Fruit fly (Drosophila melanogaster) whole organism, embryonic: Measurements from ENCODE around the gene CAH4.

Experiments
- Adf1 ChIP-seq: fragments of 200-800 bp; sonication (Bioruptor generic); IDR thresholded peaks from 2 replicates; pipeline ENCODE4 v1.3.6; 2022; ENCODE audit warnings: missing biosample characterization, missing genetic modification characterization
- B-H2 ChIP-seq: fragments of 200-800 bp; sonication (Bioruptor generic); optimal IDR thresholded peaks from 2 replicates; lab custom pipeline; 2018; ENCODE audit warnings: missing biosample characterization, mild to moderate bottlenecking, missing genetic modification characterization
- Bgb ChIP-seq: fragments of 200-800 bp; sonication (Bioruptor generic); IDR thresholded peaks from 2 replicates; pipeline ENCODE4 v1.3.6; 2022; ENCODE audit warnings: missing biosample characterization, missing genetic modification characterization; ENCODE audit not compliant: partially characterized antibody
- Blimp-1 ChIP-seq: fragments of 200-800 bp; sonication (Bioruptor generic); optimal IDR thresholded peaks from 3 replicates; lab custom pipeline; 2018; ENCODE audit warnings: missing biosample characterization, missing genetic modification characterization, mild to moderate bottlenecking, moderate library complexity, missing genetic modification reagents
- CG11247 ChIP-seq: fragments of 200-800 bp; sonication (Bioruptor generic); IDR thresholded peaks from 2 replicates; pipeline ENCODE4 v1.3.6; 2022; ENCODE audit warnings: missing biosample characterization, missing genetic modification characterization
- CG11723 ChIP-seq: fragments of 200-800 bp; sonication (Bioruptor generic); optimal IDR thresholded peaks from 2 replicates; lab custom pipeline; 2017; ENCODE audit warnings: missing biosample characterization, mild to moderate bottlenecking, missing genetic modification characterization
- CG1233 ChIP-seq: fragments of 200-800 bp; sonication (Bioruptor generic); optimal IDR thresholded peaks from 4 replicates; lab custom pipeline; 2018; ENCODE audit warnings: missing biosample characterization, mild to moderate bottlenecking, missing genetic modification characterization
- CG14965 ChIP-seq: fragments of 200-800 bp; sonication (Bioruptor generic); optimal IDR thresholded peaks from 2 replicates; lab custom pipeline; 2016; ENCODE audit warnings: missing biosample characterization, missing genetic modification characterization, borderline replicate concordance
- CG15073 ChIP-seq: fragments of 200-800 bp; sonication (Bioruptor generic); optimal IDR thresholded peaks from 2 replicates; lab custom pipeline; 2016; ENCODE audit warnings: missing biosample characterization, missing genetic modification characterization
- CG15479 ChIP-seq: fragments of 200-800 bp; sonication (Bioruptor generic); optimal IDR thresholded peaks from 3 replicates; lab custom pipeline; 2019; ENCODE audit warnings: missing biosample characterization, mild to moderate bottlenecking, missing genetic modification characterization, moderate library complexity
- CG2889 ChIP-seq: fragments of 200-800 bp; sonication (Bioruptor generic); IDR thresholded peaks from 3 replicates; pipeline ENCODE4 v1.3.6; 2022; ENCODE audit warnings: missing biosample characterization, missing genetic modification characterization
- CG34376 ChIP-seq: fragments of 200-800 bp; sonication (Bioruptor generic); optimal IDR thresholded peaks from 2 replicates; lab custom pipeline; 2018; ENCODE audit warnings: missing biosample characterization, mild to moderate bottlenecking, missing genetic modification characterization
- CG3838 ChIP-seq: fragments of 200-800 bp; sonication (Bioruptor generic); optimal IDR thresholded peaks from 3 replicates; lab custom pipeline; 2016; ENCODE audit warnings: missing biosample characterization, missing genetic modification characterization
- CG43689 ChIP-seq: fragments of 200-800 bp; sonication (Bioruptor generic); IDR thresholded peaks from 2 replicates; pipeline ENCODE4 v1.3.6; 2022; ENCODE audit warnings: missing biosample characterization, missing genetic modification characterization
- CG4424 ChIP-seq: fragments of 200-800 bp; sonication (Bioruptor generic); optimal IDR thresholded peaks from 3 replicates; lab custom pipeline; 2016; ENCODE audit warnings: missing biosample characterization, missing genetic modification characterization
- CG4617 ChIP-seq: fragments of 200-800 bp; sonication (Bioruptor generic); optimal IDR thresholded peaks from 3 replicates; lab custom pipeline; 2016; ENCODE audit warnings: missing biosample characterization, missing genetic modification characterization, borderline replicate concordance
- CG6813 ChIP-seq: fragments of 200-800 bp; sonication (Bioruptor generic); optimal IDR thresholded peaks from 2 replicates; lab custom pipeline; 2017; ENCODE audit warnings: missing biosample characterization, missing genetic modification characterization, mild to moderate bottlenecking, moderate library complexity, missing genetic modification reagents
- CG7357 ChIP-seq: fragments of 200-800 bp; sonication (Bioruptor generic); IDR thresholded peaks from 3 replicates; pipeline ENCODE4 v1.3.6; 2022; ENCODE audit warnings: missing biosample characterization, missing genetic modification characterization
- CG8478 ChIP-seq: fragments of >200 bp; optimal IDR thresholded peaks from 2 replicates; lab custom pipeline; 2018
- CG8924 ChIP-seq: fragments of 200-800 bp; optimal IDR thresholded peaks from 3 replicates; lab custom pipeline; 2019; ENCODE audit warnings: missing biosample characterization, mild to moderate bottlenecking, missing genetic modification characterization, moderate library complexity
- CG8944 ChIP-seq: fragments of 200-800 bp; sonication (Bioruptor generic); optimal IDR thresholded peaks from 3 replicates; lab custom pipeline; 2016; ENCODE audit warnings: missing biosample characterization, missing genetic modification characterization
- Camta ChIP-seq: fragments of 200-800 bp; sonication (Bioruptor generic); optimal IDR thresholded peaks from 2 replicates; lab custom pipeline; 2016; ENCODE audit warnings: missing biosample characterization, missing genetic modification characterization
- Chrac-16 ChIP-seq: fragments of 200-800 bp; sonication (Bioruptor generic); optimal IDR thresholded peaks from 3 replicates; lab custom pipeline; 2016; ENCODE audit warnings: missing biosample characterization, missing genetic modification characterization
- Dbx ChIP-seq: fragments of 200-800 bp; sonication (Bioruptor generic); IDR thresholded peaks from 3 replicates; pipeline ENCODE4 v1.3.6; 2022; ENCODE audit warnings: missing biosample characterization, missing genetic modification characterization
- Elba2 ChIP-seq: fragments of 200-800 bp; sonication (Bioruptor generic); optimal IDR thresholded peaks from 3 replicates; lab custom pipeline; 2016; ENCODE audit warnings: missing biosample characterization, missing genetic modification characterization
- HLH4C ChIP-seq: fragments of 200-800 bp; sonication (Bioruptor generic); IDR thresholded peaks from 3 replicates; pipeline ENCODE4 v1.3.6; 2022; ENCODE audit warnings: missing biosample characterization, missing genetic modification characterization; ENCODE audit not compliant: partially characterized antibody
- Hsf ChIP-seq: fragments of 200-800 bp; sonication (Bioruptor generic); optimal IDR thresholded peaks from 3 replicates; lab custom pipeline; 2016; ENCODE audit warnings: missing biosample characterization, missing genetic modification characterization
- Max ChIP-seq: fragments of 200-800 bp; sonication (Bioruptor generic); optimal IDR thresholded peaks from 2 replicates; lab custom pipeline; 2016; ENCODE audit warnings: missing biosample characterization, mild to moderate bottlenecking, missing genetic modification characterization
- Mes4 ChIP-seq: fragments of 200-800 bp; sonication (Bioruptor generic); optimal IDR thresholded peaks from 2 replicates; lab custom pipeline; 2016; ENCODE audit warnings: missing biosample characterization, missing genetic modification characterization
- Neu2 ChIP-seq: fragments of 200-800 bp; sonication (Bioruptor generic); optimal IDR thresholded peaks from 3 replicates; lab custom pipeline; 2016; ENCODE audit warnings: missing biosample characterization, missing genetic modification characterization, borderline replicate concordance
- Nf-YB ChIP-seq: fragments of 200-800 bp; sonication (Bioruptor generic); optimal IDR thresholded peaks from 3 replicates; lab custom pipeline; 2019; ENCODE audit warnings: missing biosample characterization, mild to moderate bottlenecking, missing genetic modification characterization, moderate library complexity
- Spps ChIP-seq: fragments of 200-800 bp; sonication (Bioruptor generic); optimal IDR thresholded peaks from 2 replicates; lab custom pipeline; 2018; ENCODE audit warnings: missing biosample characterization, mild to moderate bottlenecking, missing genetic modification characterization
- Trl ChIP-seq, 3 experiments: fragments of >200 bp in 2 of 3; fragments of 200-800 bp in 1 of 3; sonication (Bioruptor generic) in 1 of 3; optimal IDR thresholded peaks; 2 replicates in 1 of 3; 3 replicates in 2 of 3; lab custom pipeline; 2016 to 2017; ENCODE audit warnings: missing biosample characterization in 1 of 3, missing genetic modification characterization in 1 of 3
- Xbp1 ChIP-seq: fragments of 200-800 bp; sonication (Bioruptor generic); optimal IDR thresholded peaks from 3 replicates; lab custom pipeline; 2016; ENCODE audit warnings: missing biosample characterization, mild to moderate bottlenecking, missing genetic modification characterization
- bcd ChIP-seq: fragments of 200-800 bp; sonication (Bioruptor generic); optimal IDR thresholded peaks from 2 replicates; lab custom pipeline; 2017; ENCODE audit warnings: missing biosample characterization, mild to moderate bottlenecking, missing genetic modification characterization
- bowl ChIP-seq: fragments of 200-800 bp; sonication (Bioruptor generic); IDR thresholded peaks from 2 replicates; pipeline ENCODE4 v1.3.6; 2022; ENCODE audit warnings: missing biosample characterization, missing genetic modification characterization
- btn ChIP-seq: fragments of 200-800 bp; sonication (Bioruptor generic); optimal IDR thresholded peaks from 2 replicates; lab custom pipeline; 2016; ENCODE audit warnings: missing biosample characterization, missing genetic modification characterization
- cg ChIP-seq: fragments of 200-800 bp; sonication (Bioruptor generic); optimal IDR thresholded peaks from 3 replicates; lab custom pipeline; 2019; ENCODE audit warnings: missing biosample characterization, mild to moderate bottlenecking, missing genetic modification characterization, moderate library complexity
- dati ChIP-seq: fragments of 200-800 bp; sonication (Bioruptor generic); IDR thresholded peaks from 2 replicates; pipeline ENCODE4 v1.3.6; 2022; ENCODE audit warnings: missing biosample characterization, missing genetic modification characterization
- ems ChIP-seq: fragments of 200-800 bp; sonication (Bioruptor generic); optimal IDR thresholded peaks from 3 replicates; lab custom pipeline; 2016; ENCODE audit warnings: missing biosample characterization, missing genetic modification characterization
- fru ChIP-seq: fragments of >200 bp; optimal IDR thresholded peaks from 2 replicates; lab custom pipeline; 2017
- fu2 ChIP-seq: fragments of 200-800 bp; sonication (Bioruptor generic); optimal IDR thresholded peaks from 2 replicates; lab custom pipeline; 2016; ENCODE audit warnings: missing biosample characterization, missing genetic modification characterization
- grn ChIP-seq: fragments of 200-800 bp; sonication (Bioruptor generic); optimal IDR thresholded peaks from 3 replicates; lab custom pipeline; 2017; ENCODE audit warnings: missing biosample characterization, missing genetic modification characterization
- hbn ChIP-seq: fragments of 200-800 bp; sonication (Bioruptor generic); IDR thresholded peaks from 2 replicates; pipeline ENCODE4 v1.3.6; 2022; ENCODE audit warnings: missing biosample characterization, missing genetic modification characterization; ENCODE audit not compliant: partially characterized antibody
- kah ChIP-seq: fragments of 200-800 bp; sonication (Bioruptor generic); optimal IDR thresholded peaks from 2 replicates; lab custom pipeline; 2018; ENCODE audit warnings: missing biosample characterization, mild to moderate bottlenecking, missing genetic modification characterization
- klu ChIP-seq: fragments of 200-800 bp; sonication (Bioruptor generic); IDR thresholded peaks from 2 replicates; pipeline ENCODE4 v1.3.6; 2022; ENCODE audit warnings: missing biosample characterization, missing genetic modification characterization
- lmd ChIP-seq: fragments of 200-800 bp; sonication (Bioruptor generic); IDR thresholded peaks from 2 replicates; pipeline ENCODE4 v1.3.6; 2022; ENCODE audit warnings: missing biosample characterization, missing genetic modification characterization
- ro ChIP-seq: fragments of 200-800 bp; sonication (Bioruptor generic); IDR thresholded peaks from 2 replicates; pipeline ENCODE4 v1.3.6; 2022; ENCODE audit warnings: missing biosample characterization, missing genetic modification characterization
- sens ChIP-seq: fragments of 200-800 bp; sonication (Bioruptor generic); peaks from one replicate; lab custom pipeline; 2016; ENCODE audit warnings: missing biosample characterization, missing genetic modification characterization
- sug ChIP-seq: fragments of 200-800 bp; optimal IDR thresholded peaks from 2 replicates; lab custom pipeline; 2019; ENCODE audit warnings: missing biosample characterization, mild to moderate bottlenecking, missing genetic modification characterization, moderate library complexity
- toy ChIP-seq: fragments of 200-800 bp; sonication (Bioruptor generic); IDR thresholded peaks from 2 replicates; pipeline ENCODE4 v1.3.6; 2022; ENCODE audit warnings: missing biosample characterization, missing genetic modification characterization
- twi ChIP-seq: fragments of 200-800 bp; optimal IDR thresholded peaks from 2 replicates; lab custom pipeline; 2019; ENCODE audit warnings: missing biosample characterization, mild to moderate bottlenecking, missing genetic modification characterization, moderate library complexity
- unc-4 ChIP-seq: fragments of 200-800 bp; sonication (Bioruptor generic); IDR thresholded peaks from 2 replicates; pipeline ENCODE4 v1.3.6; 2022; ENCODE audit warnings: missing biosample characterization, missing genetic modification characterization; ENCODE audit not compliant: partially characterized antibody

Gene CAH4

DNA sequence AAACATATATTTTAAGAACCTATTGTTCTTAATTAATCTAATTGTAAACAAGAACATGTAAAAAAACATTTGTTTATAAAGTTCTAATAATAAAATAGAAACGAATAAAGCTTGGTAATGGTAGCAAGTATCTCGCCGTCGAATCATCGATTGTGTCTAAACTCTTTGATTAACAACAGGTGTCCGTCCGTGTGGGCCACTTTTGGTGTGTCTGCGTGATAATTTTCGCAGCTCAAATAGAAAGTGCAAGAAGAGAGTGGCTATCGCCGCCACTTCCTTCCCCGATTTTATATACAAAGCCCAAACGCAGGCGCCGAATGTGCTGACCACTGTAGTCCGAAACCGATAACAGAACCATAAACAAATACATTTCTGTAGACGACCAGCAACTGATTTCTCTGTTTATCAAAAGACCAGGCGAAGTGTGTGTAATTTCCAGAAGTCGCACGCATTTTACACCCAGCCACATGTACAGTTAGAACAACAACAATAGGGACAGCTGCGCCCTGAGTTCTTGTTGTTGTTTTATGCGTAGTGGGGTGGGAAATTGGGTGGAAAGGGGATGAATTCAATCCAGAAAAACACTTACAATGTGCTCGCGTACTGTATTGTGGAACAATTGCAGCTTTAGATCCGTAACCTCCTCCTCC is 44.2 kb downstream of the CAH4 start (continued):
- TF ChIP-seq CG8478 (lab: Kevin White, UChicago) (no peak), Max (GFP tag; lab: Kevin White, UChicago) (no peak), ems (GFP tag; lab: Kevin White, UChicago) (no peak), sug (no peak), CG4424 (GFP tag; lab: Kevin White, UChicago) (no peak), unc-4 (GFP tag; lab: Robert Waterston, UW) (no peak), Spps (tag; lab: Kevin White, UChicago) (no peak), Elba2 (GFP tag; lab: Kevin White, UChicago) (no peak), HLH4C (GFP tag; lab: Robert Waterston, UW) (no peak), grn (no peak), Hsf (GFP tag; lab: Kevin White, UChicago) (no peak), Neu2 (no peak), Mes4 (no peak), CG8944 (GFP tag; lab: Kevin White, UChicago) (no peak), CG15073 (GFP tag; lab: Kevin White, UChicago) (no peak), CG7357 (no peak), Bgb (GFP tag; lab: Robert Waterston, UW) (peak; percentile 32; the same call in 1 of the 2 replicates), toy (no peak), Blimp-1 (GFP tag; lab: Kevin White, UChicago) (no peak), Camta (GFP tag; lab: Kevin White, UChicago) (no peak), Adf1 (GFP tag; lab: Robert Waterston, UW) (no peak), CG3838 (GFP tag; lab: Kevin White, UChicago) (no peak), CG1233 (GFP tag; lab: Kevin White, UChicago) (no peak), CG2889 (GFP tag; lab: Robert Waterston, UW) (no peak), CG43689 (no peak), bowl (GFP tag; lab: Robert Waterston, UW) (no peak), CG11723 (GFP tag; lab: Kevin White, UChicago) (no peak), sens (GFP tag; lab: Kevin White, UChicago) (no peak), fru (lab: Kevin White, UChicago) (no peak), hbn (GFP tag; lab: Robert Waterston, UW) (no peak), CG14965 (no peak), CG15479 (GFP tag; lab: Kevin White, UChicago) (peak; percentile 58), B-H2 (no peak), Xbp1 (GFP tag; lab: Kevin White, UChicago) (no peak), CG8924 (no peak), lmd (GFP tag; lab: Robert Waterston, UW) (no peak), CG4617 (GFP tag; lab: Kevin White, UChicago) (no peak), CG11247 (GFP tag; lab: Robert Waterston, UW) (no peak), btn (GFP tag; lab: Kevin White, UChicago) (no peak), Chrac-16 (GFP tag; lab: Kevin White, UChicago) (no peak), klu (no peak), cg (GFP tag; lab: Kevin White, UChicago) (peak; percentile 4)

DNA sequence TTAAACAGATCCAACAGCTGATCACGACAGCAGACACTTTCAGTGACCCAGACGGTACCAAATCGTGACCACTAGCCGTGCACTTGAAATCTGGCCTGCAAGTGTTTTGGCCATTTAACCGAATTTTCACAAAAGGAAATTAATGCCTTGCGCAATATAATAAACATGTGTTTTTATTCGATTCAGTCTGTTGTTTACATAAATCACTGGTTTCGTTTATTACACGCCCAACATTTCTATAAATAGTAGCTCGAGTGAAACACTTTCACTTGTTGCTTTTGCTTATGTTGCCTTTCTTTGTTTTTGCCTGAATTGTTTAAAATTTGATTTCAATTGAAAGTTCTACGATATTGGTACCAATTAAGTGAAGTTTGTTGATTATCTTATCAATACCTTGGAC is 45.0 kb downstream of the CAH4 start:
- TF ChIP-seq kah (GFP tag; lab: Kevin White, UChicago) (peak; percentile 77), twi (tag; lab: Kevin White, UChicago) (peak; percentile 55), fu2 (GFP tag; lab: Kevin White, UChicago) (no peak), dati (no peak), CG34376 (no peak), Trl (optimal IDR thresholded peaks at IDR 0.05; lab: Kevin White, UChicago) (no peak), Trl (GFP tag; optimal IDR thresholded peaks at IDR 0.05; lab: Kevin White, UChicago) (no peak), CG15073 (GFP tag; lab: Kevin White, UChicago) (no peak), CG4617 (GFP tag; lab: Kevin White, UChicago) (no peak), ro (GFP tag; lab: Robert Waterston, UW) (no peak), Nf-YB (GFP tag; lab: Kevin White, UChicago) (no peak), Dbx (no peak), bcd (GFP tag; lab: Kevin White, UChicago) (no peak), CG6813 (GFP tag; lab: Kevin White, UChicago) (no peak)
